Fruit fly (Drosophila melanogaster) whole organism, prepupa: ENCODE measurements around the gene Fmr1.

ENCODE experiments used
- CG15336 ChIP-seq: fragments of 200-800 bp; sonication (Bioruptor generic); IDR thresholded peaks from 2 replicates; pipeline ENCODE4 v1.3.6; 2022; ENCODE audit warnings: missing biosample characterization, missing genetic modification characterization
- CG1621 ChIP-seq: fragments of 200-800 bp; sonication (Bioruptor generic); optimal IDR thresholded peaks from 3 replicates; lab custom pipeline; 2018; ENCODE audit warnings: missing biosample characterization, mild to moderate bottlenecking, missing genetic modification characterization
- CG16779 ChIP-seq: fragments of 200-800 bp; sonication (Bioruptor generic); optimal IDR thresholded peaks from 3 replicates; lab custom pipeline; 2017; ENCODE audit warnings: missing biosample characterization, mild to moderate bottlenecking, missing genetic modification characterization
- CG3032 ChIP-seq: fragments of 200-800 bp; optimal IDR thresholded peaks from 2 replicates; lab custom pipeline; 2019; ENCODE audit warnings: missing biosample characterization, mild to moderate bottlenecking, missing genetic modification characterization, moderate library complexity
- CG32006 ChIP-seq: fragments of 200-800 bp; sonication (Bioruptor generic); optimal IDR thresholded peaks from 3 replicates; lab custom pipeline; 2017; ENCODE audit warnings: missing biosample characterization, mild to moderate bottlenecking, missing genetic modification characterization
- CG3919 ChIP-seq: fragments of 200-800 bp; sonication (Bioruptor generic); optimal IDR thresholded peaks from 3 replicates; lab custom pipeline; 2016; ENCODE audit warnings: missing biosample characterization, missing genetic modification characterization
- CG4318 ChIP-seq: fragments of 200-800 bp; sonication (Bioruptor generic); optimal IDR thresholded peaks from 3 replicates; lab custom pipeline; 2017; ENCODE audit warnings: missing biosample characterization, mild to moderate bottlenecking, missing genetic modification characterization
- CG6276 ChIP-seq: fragments of 200-800 bp; sonication (Bioruptor generic); optimal IDR thresholded peaks from 2 replicates; lab custom pipeline; 2017; ENCODE audit warnings: missing biosample characterization, mild to moderate bottlenecking, missing genetic modification characterization
- CG6854 ChIP-seq: fragments of 200-800 bp; sonication (Bioruptor generic); optimal IDR thresholded peaks from 2 replicates; lab custom pipeline; 2017; ENCODE audit warnings: missing biosample characterization, mild to moderate bottlenecking, missing genetic modification characterization
- Gug ChIP-seq: fragments of 200-800 bp; sonication (Bioruptor generic); IDR thresholded peaks from 2 replicates; pipeline ENCODE4 v1.3.6; 2022; ENCODE audit warnings: missing biosample characterization, missing genetic modification characterization
- Hr39 ChIP-seq: fragments of 200-800 bp; sonication (Bioruptor generic); optimal IDR thresholded peaks from 2 replicates; lab custom pipeline; 2016; ENCODE audit warnings: missing biosample characterization, missing genetic modification characterization
- dsx ChIP-seq: fragments of 200-800 bp; optimal IDR thresholded peaks from 3 replicates; lab custom pipeline; 2019; ENCODE audit warnings: missing biosample characterization, mild to moderate bottlenecking, missing genetic modification characterization, moderate library complexity; ENCODE audit not compliant: poor library complexity, severe bottlenecking
- spab ChIP-seq: fragments of 200-800 bp; sonication (Bioruptor generic); optimal IDR thresholded peaks from 2 replicates; lab custom pipeline; 2017; ENCODE audit warnings: missing biosample characterization, mild to moderate bottlenecking, missing genetic modification characterization, missing genetic modification reagents
- ss ChIP-seq, 2 experiments: fragments of 200-800 bp; sonication (Bioruptor generic); optimal IDR thresholded peaks; 2 replicates in 1 of 2; 3 replicates in 1 of 2; lab custom pipeline; 2017 to 2018; ENCODE audit warnings: mild to moderate bottlenecking in 2 of 2, missing biosample characterization in 2 of 2, missing genetic modification characterization in 2 of 2, moderate library complexity in 1 of 2

DNA sequence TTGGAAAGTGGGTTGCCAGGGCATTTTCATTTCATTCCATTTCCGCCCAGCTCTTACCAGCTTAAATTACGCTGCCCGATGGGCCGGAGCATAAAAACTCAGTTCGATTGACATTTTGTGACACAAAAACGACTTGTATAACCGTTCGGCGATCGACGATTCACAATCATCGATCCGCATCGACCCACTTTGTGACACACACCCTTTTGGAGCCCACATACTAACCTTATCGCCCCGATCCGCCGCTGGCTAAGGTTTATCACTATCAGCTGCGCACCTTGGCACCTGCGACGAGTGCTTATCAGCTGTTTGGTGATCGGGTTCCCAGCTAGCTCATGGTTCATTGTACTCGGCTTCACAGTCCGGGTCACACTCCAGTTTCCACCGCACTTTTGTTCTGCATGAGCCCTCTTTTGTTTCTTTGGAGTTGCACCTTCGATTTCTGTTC, 10.5 kb downstream of the Fmr1 start:
- no peak for TF ChIP-seq Hr39 (GFP tag; lab: Kevin White, UChicago)
- TF ChIP-seq CG6276 (GFP tag; lab: Kevin White, UChicago), result no peak
- TF ChIP-seq Gug, result no peak
- TF ChIP-seq CG15336, result no peak
- no peak for TF ChIP-seq CG1621 (tag; lab: Kevin White, UChicago)
- TF ChIP-seq spab (GFP tag; lab: Kevin White, UChicago), result no peak
- no peak for TF ChIP-seq CG6854 (GFP tag; lab: Kevin White, UChicago)
- TF ChIP-seq CG4318 (GFP tag; lab: Kevin White, UChicago), result no peak
- TF ChIP-seq ss (GFP tag; optimal IDR thresholded peaks at IDR 0.05; lab: Kevin White, UChicago), result no peak
- no peak for TF ChIP-seq CG3032
- TF ChIP-seq dsx (GFP tag; lab: Kevin White, UChicago), result no peak
- no peak for TF ChIP-seq CG16779 (tag; lab: Kevin White, UChicago)
- TF ChIP-seq CG32006 (GFP tag; lab: Kevin White, UChicago), result no peak
- no peak for TF ChIP-seq CG3919
